Fruit fly (Drosophila melanogaster) whole organism, embryonic: ENCODE data around the gene Ero1L.

Experiments used
- Ada2b ChIP-seq: fragments of 200-800 bp; sonication (Bioruptor generic); IDR thresholded peaks from 2 replicates; pipeline ENCODE4 v1.3.6; 2022; ENCODE audit warnings: missing biosample characterization, missing genetic modification characterization
- Awh ChIP-seq: fragments of 200-800 bp; sonication (Bioruptor generic); IDR thresholded peaks from 2 replicates; pipeline ENCODE4, ENCODE4 v1.3.6; 2022; ENCODE audit warnings: missing biosample characterization, missing genetic modification characterization
- BEAF-32 ChIP-seq: fragments of 200-800 bp; sonication (Bioruptor generic); optimal IDR thresholded peaks from 3 replicates; lab custom pipeline; 2017; ENCODE audit warnings: missing biosample characterization, missing genetic modification characterization, mild to moderate bottlenecking, moderate library complexity, missing genetic modification reagents
- CG10147 ChIP-seq: fragments of 200-800 bp; sonication (Bioruptor generic); optimal IDR thresholded peaks from 2 replicates; lab custom pipeline; 2019; ENCODE audit warnings: missing biosample characterization, mild to moderate bottlenecking, missing genetic modification characterization, moderate library complexity
- CG10462 ChIP-seq: fragments of 200-800 bp; sonication (Bioruptor generic); optimal IDR thresholded peaks from 2 replicates; lab custom pipeline; 2016; ENCODE audit warnings: missing biosample characterization, missing genetic modification characterization
- CG10959 ChIP-seq: fragments of 200-800 bp; sonication (Bioruptor generic); IDR thresholded peaks from 2 replicates; pipeline ENCODE4 v1.3.6; 2022; ENCODE audit warnings: missing biosample characterization, missing genetic modification characterization
- CG11696 ChIP-seq: fragments of 200-800 bp; sonication (Bioruptor generic); IDR thresholded peaks from 2 replicates; pipeline ENCODE4 v1.3.6; 2022; ENCODE audit warnings: missing biosample characterization, missing genetic modification characterization
- CG12219 ChIP-seq: fragments of 200-800 bp; sonication (Bioruptor generic); optimal IDR thresholded peaks from 3 replicates; lab custom pipeline; 2018; ENCODE audit warnings: missing biosample characterization, mild to moderate bottlenecking, missing genetic modification characterization
- CG12299 ChIP-seq: fragments of 200-800 bp; sonication (Bioruptor generic); optimal IDR thresholded peaks from 2 replicates; lab custom pipeline; 2018; ENCODE audit warnings: missing biosample characterization, mild to moderate bottlenecking, missing genetic modification characterization
- CG14441 ChIP-seq: fragments of 200-800 bp; sonication (Bioruptor generic); IDR thresholded peaks from 2 replicates; pipeline ENCODE4 v1.3.6; 2022; ENCODE audit warnings: missing biosample characterization, missing genetic modification characterization
- CG15073 ChIP-seq: fragments of 200-800 bp; sonication (Bioruptor generic); optimal IDR thresholded peaks from 2 replicates; lab custom pipeline; 2016; ENCODE audit warnings: missing biosample characterization, missing genetic modification characterization
- CG15514 ChIP-seq: fragments of 200-800 bp; sonication (Bioruptor generic); optimal IDR thresholded peaks from 3 replicates; lab custom pipeline; 2017; ENCODE audit warnings: missing biosample characterization, missing genetic modification characterization, mild to moderate bottlenecking, moderate library complexity, missing genetic modification reagents
- CG1603 ChIP-seq: fragments of 200-800 bp; sonication (Bioruptor generic); optimal IDR thresholded peaks from 2 replicates; lab custom pipeline; 2019; ENCODE audit warnings: missing biosample characterization, mild to moderate bottlenecking, missing genetic modification characterization, moderate library complexity
- CG16813 ChIP-seq: fragments of 200-800 bp; sonication (Bioruptor generic); IDR thresholded peaks from 3 replicates; pipeline ENCODE4 v1.3.6; 2022; ENCODE audit warnings: missing biosample characterization, missing genetic modification characterization; ENCODE audit not compliant: partially characterized antibody
- CG1792 ChIP-seq: fragments of 200-800 bp; sonication (Bioruptor generic); optimal IDR thresholded peaks from 2 replicates; lab custom pipeline; 2016; ENCODE audit warnings: missing biosample characterization, missing genetic modification characterization
- CG4282 ChIP-seq: fragments of 200-800 bp; sonication (Bioruptor generic); optimal IDR thresholded peaks from 2 replicates; lab custom pipeline; 2016; ENCODE audit warnings: missing biosample characterization, missing genetic modification characterization
- CG4730 ChIP-seq: fragments of 200-800 bp; sonication (Bioruptor generic); IDR thresholded peaks from 2 replicates; pipeline ENCODE4 v1.3.6; 2022; ENCODE audit warnings: missing biosample characterization, missing genetic modification characterization
- CG6791 ChIP-seq: fragments of 200-800 bp; sonication (Bioruptor generic); IDR thresholded peaks from 3 replicates; pipeline ENCODE4 v1.3.6; 2022; ENCODE audit warnings: missing biosample characterization, missing genetic modification characterization; ENCODE audit not compliant: partially characterized antibody
- CG7745 ChIP-seq: fragments of 200-800 bp; sonication (Bioruptor generic); optimal IDR thresholded peaks from 2 replicates; lab custom pipeline; 2018; ENCODE audit warnings: missing biosample characterization, mild to moderate bottlenecking, missing genetic modification characterization, moderate library complexity
- CG7786 ChIP-seq: fragments of 200-800 bp; sonication (Bioruptor generic); optimal IDR thresholded peaks from 2 replicates; lab custom pipeline; 2016; ENCODE audit warnings: missing biosample characterization, missing genetic modification characterization
- CG8089 ChIP-seq: fragments of 200-800 bp; sonication (Bioruptor generic); optimal IDR thresholded peaks from 3 replicates; lab custom pipeline; 2016; ENCODE audit warnings: missing biosample characterization, missing genetic modification characterization
- CG8290 ChIP-seq, 3 experiments: fragments of 200-800 bp; sonication (Bioruptor generic); optimal IDR thresholded peaks; 2 replicates each; lab custom pipeline; 2016 to 2019; ENCODE audit warnings: missing biosample characterization in 3 of 3, missing genetic modification characterization in 3 of 3, mild to moderate bottlenecking in 2 of 3, moderate library complexity in 1 of 3
- CG8478 ChIP-seq: fragments of >200 bp; optimal IDR thresholded peaks from 2 replicates; lab custom pipeline; 2018
- CkIIα-i1 ChIP-seq: fragments of 200-800 bp; sonication (Bioruptor generic); IDR thresholded peaks from 2 replicates; pipeline ENCODE4 v1.3.6; 2022; ENCODE audit warnings: missing biosample characterization, missing genetic modification characterization
- Dek ChIP-seq: fragments of 200-800 bp; sonication (Bioruptor generic); optimal IDR thresholded peaks from 3 replicates; lab custom pipeline; 2019; ENCODE audit warnings: missing biosample characterization, mild to moderate bottlenecking, missing genetic modification characterization, moderate library complexity
- Doc3 ChIP-seq: fragments of 200-800 bp; sonication (Bioruptor generic); IDR thresholded peaks from 3 replicates; pipeline ENCODE4 v1.3.6; 2022; ENCODE audit warnings: missing biosample characterization, missing genetic modification characterization; ENCODE audit not compliant: partially characterized antibody
- Drgx ChIP-seq: fragments of 200-800 bp; sonication (Bioruptor generic); IDR thresholded peaks from 2 replicates; pipeline ENCODE4 v1.3.6; 2022; ENCODE audit warnings: missing biosample characterization, missing genetic modification characterization
- Gsc ChIP-seq: fragments of 200-800 bp; sonication (Bioruptor generic); IDR thresholded peaks from 2 replicates; pipeline ENCODE4 v1.3.6; 2022; ENCODE audit warnings: missing biosample characterization, missing genetic modification characterization
- MBD-R2 ChIP-seq: fragments of 200-800 bp; sonication (Bioruptor generic); IDR thresholded peaks from 2 replicates; pipeline ENCODE4 v1.3.6; 2022; ENCODE audit warnings: missing biosample characterization, missing genetic modification characterization
- Mad ChIP-seq: fragments of 200-800 bp; sonication (Bioruptor generic); optimal IDR thresholded peaks from 2 replicates; lab custom pipeline; 2016; ENCODE audit warnings: missing biosample characterization, missing genetic modification characterization
- Med ChIP-seq: fragments of 200-800 bp; sonication (Bioruptor generic); peaks from one replicate; lab custom pipeline; 2016; ENCODE audit warnings: missing biosample characterization, missing genetic modification characterization, mild to moderate bottlenecking, inconsistent platforms, moderate library complexity
- PHDP ChIP-seq: fragments of 200-800 bp; sonication (Bioruptor generic); optimal IDR thresholded peaks from 3 replicates; lab custom pipeline; 2018; ENCODE audit warnings: missing biosample characterization, mild to moderate bottlenecking, missing genetic modification characterization, moderate library complexity
- Ptx1 ChIP-seq: fragments of 200-800 bp; sonication (Bioruptor generic); IDR thresholded peaks from 2 replicates; pipeline ENCODE4 v1.3.6; 2022; ENCODE audit warnings: missing biosample characterization, missing genetic modification characterization
- ara ChIP-seq: fragments of 200-800 bp; sonication (Bioruptor generic); IDR thresholded peaks from 2 replicates; pipeline ENCODE4 v1.3.6; 2022; ENCODE audit warnings: missing biosample characterization, missing genetic modification characterization
- ase ChIP-seq: fragments of 200-800 bp; sonication (Bioruptor generic); IDR thresholded peaks from 3 replicates; pipeline ENCODE4 v1.3.6; 2022; ENCODE audit warnings: missing biosample characterization, missing genetic modification characterization
- ato ChIP-seq: fragments of 200-800 bp; sonication (Bioruptor generic); IDR thresholded peaks from 2 replicates; pipeline ENCODE4 v1.3.6; 2022; ENCODE audit warnings: missing biosample characterization, missing genetic modification characterization; ENCODE audit not compliant: partially characterized antibody
- cad ChIP-seq: fragments of >200 bp; optimal IDR thresholded peaks from 2 replicates; lab custom pipeline; 2017; ENCODE audit warnings: missing biosample characterization, missing genetic modification characterization
- cg ChIP-seq: fragments of 200-800 bp; sonication (Bioruptor generic); optimal IDR thresholded peaks from 3 replicates; lab custom pipeline; 2019; ENCODE audit warnings: missing biosample characterization, mild to moderate bottlenecking, missing genetic modification characterization, moderate library complexity
- chinmo ChIP-seq: fragments of 200-800 bp; sonication (Bioruptor generic); IDR thresholded peaks from 4 replicates; pipeline ENCODE4 v1.3.6; 2022; ENCODE audit warnings: missing biosample characterization, missing genetic modification characterization; ENCODE audit not compliant: partially characterized antibody
- chm ChIP-seq: fragments of 200-800 bp; sonication (Bioruptor generic); IDR thresholded peaks from 2 replicates; pipeline ENCODE4 v1.3.6; 2022; ENCODE audit warnings: missing biosample characterization, missing genetic modification characterization
- dan ChIP-seq: fragments of 200-800 bp; sonication (Bioruptor generic); IDR thresholded peaks from 2 replicates; pipeline ENCODE4 v1.3.6; 2022; ENCODE audit warnings: missing biosample characterization, missing genetic modification characterization
- disco-r ChIP-seq: fragments of 200-800 bp; sonication (Bioruptor generic); optimal IDR thresholded peaks from 2 replicates; lab custom pipeline; 2016; ENCODE audit warnings: missing biosample characterization, missing genetic modification characterization
- fd102C ChIP-seq: fragments of 200-800 bp; sonication (Bioruptor generic); optimal IDR thresholded peaks from 2 replicates; lab custom pipeline; 2018; ENCODE audit warnings: missing biosample characterization, mild to moderate bottlenecking, missing genetic modification characterization, moderate library complexity
- grau ChIP-seq: fragments of 200-800 bp; optimal IDR thresholded peaks from 3 replicates; lab custom pipeline; 2019; ENCODE audit warnings: missing biosample characterization, mild to moderate bottlenecking, missing genetic modification characterization, moderate library complexity
- gt ChIP-seq: fragments of 200-800 bp; sonication (Bioruptor generic); IDR thresholded peaks from 2 replicates; pipeline ENCODE4 v1.3.6; 2022; ENCODE audit warnings: missing biosample characterization, missing genetic modification characterization
- insv ChIP-seq, 2 experiments: fragments of 200-800 bp; sonication (Bioruptor generic); optimal IDR thresholded peaks; 3 replicates each; lab custom pipeline; 2016 to 2018; ENCODE audit warnings: missing biosample characterization in 2 of 2, missing genetic modification characterization in 2 of 2
- onecut ChIP-seq: fragments of 200-800 bp; sonication (Bioruptor generic); IDR thresholded peaks from 2 replicates; pipeline ENCODE4 v1.3.6; 2022; ENCODE audit warnings: missing biosample characterization, missing genetic modification characterization
- run ChIP-seq: fragments of 200-800 bp; sonication (Bioruptor generic); optimal IDR thresholded peaks from 3 replicates; lab custom pipeline; 2018; ENCODE audit warnings: missing biosample characterization, mild to moderate bottlenecking, missing genetic modification characterization
- so ChIP-seq: fragments of 200-800 bp; sonication (Bioruptor generic); IDR thresholded peaks from 3 replicates; pipeline ENCODE4 v1.3.6; 2022; ENCODE audit warnings: missing biosample characterization, missing genetic modification characterization
- vvl ChIP-seq: fragments of 200-800 bp; sonication (Bioruptor generic); IDR thresholded peaks from 2 replicates; pipeline ENCODE4 v1.3.6; 2022; ENCODE audit warnings: missing biosample characterization, missing genetic modification characterization
- wek ChIP-seq: fragments of 200-800 bp; sonication (Bioruptor generic); optimal IDR thresholded peaks from 3 replicates; lab custom pipeline; 2018; ENCODE audit warnings: missing biosample characterization, mild to moderate bottlenecking, missing genetic modification characterization, moderate library complexity
- z ChIP-seq: fragments of 200-800 bp; sonication (Bioruptor generic); IDR thresholded peaks from 3 replicates; pipeline ENCODE4 v1.3.6; 2022; ENCODE audit warnings: missing biosample characterization, missing genetic modification characterization
- zfh1 ChIP-seq: fragments of 200-800 bp; sonication (Bioruptor generic); IDR thresholded peaks from 3 replicates; pipeline ENCODE4 v1.3.6; 2022; ENCODE audit warnings: missing biosample characterization, missing genetic modification characterization

Ero1L gene

DNA sequence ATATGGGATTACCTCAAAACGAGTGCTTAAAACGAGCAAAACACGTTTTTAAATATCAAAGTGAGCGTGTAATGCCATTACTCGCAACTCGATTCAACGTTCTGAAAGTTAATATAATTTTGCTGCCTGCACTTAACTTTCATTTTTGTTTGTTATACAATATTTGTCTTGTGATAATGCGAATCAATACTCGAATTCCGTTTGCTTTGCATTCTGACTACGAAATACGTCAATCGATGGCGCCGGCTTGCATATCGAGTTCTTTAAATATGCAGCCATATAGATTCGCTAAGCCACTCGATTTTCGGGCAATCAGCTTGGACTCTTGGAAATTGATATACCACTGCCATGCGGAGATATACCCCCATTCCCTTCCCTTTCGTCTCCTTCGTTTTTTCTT, 50.5 kb downstream of the Ero1L start (continued):
- TF ChIP-seq ato (no peak), CG8478 (lab: Kevin White, UChicago) (no peak), cg (no peak), disco-r (no peak), run (no peak), CG1792 (GFP tag; lab: Kevin White, UChicago) (no peak), fd102C (GFP tag; lab: Kevin White, UChicago) (no peak), wek (peak; percentile 28), onecut (no peak), CG1603 (tag; lab: Kevin White, UChicago) (peak; percentile 38), BEAF-32 (no peak), Dek (tag; lab: Kevin White, UChicago) (no peak), insv (GFP tag; optimal IDR thresholded peaks at IDR 0.05; lab: Kevin White, UChicago) (no peak), CG15073 (GFP tag; lab: Kevin White, UChicago) (no peak), ase (GFP tag; lab: Robert Waterston, UW) (no peak), CG12219 (GFP tag; lab: Kevin White, UChicago) (no peak), Mad (GFP tag; lab: Kevin White, UChicago) (no peak), CG10147 (no peak), Med (GFP tag; lab: Kevin White, UChicago) (peak; percentile 37), Doc3 (GFP tag; lab: Robert Waterston, UW) (no peak), CG7745 (tag; lab: Kevin White, UChicago) (no peak), Ada2b (no peak), CG4282 (no peak), CG10959 (GFP tag; lab: Robert Waterston, UW) (no peak), CG12299 (tag; lab: Kevin White, UChicago) (no peak), MBD-R2 (GFP tag; lab: Robert Waterston, UW) (no peak), grau (no peak), CG4730 (GFP tag; lab: Robert Waterston, UW) (no peak), chm (GFP tag; lab: Robert Waterston, UW) (no peak), Ptx1 (GFP tag; lab: Robert Waterston, UW) (no peak), gt (no peak), CG7786 (GFP tag; lab: Kevin White, UChicago) (no peak), cad (GFP tag; lab: Kevin White, UChicago) (no peak), zfh1 (no peak), CG15514 (GFP tag; lab: Kevin White, UChicago) (no peak), CG11696 (no peak), CkIIα-i1 (no peak)

DNA sequence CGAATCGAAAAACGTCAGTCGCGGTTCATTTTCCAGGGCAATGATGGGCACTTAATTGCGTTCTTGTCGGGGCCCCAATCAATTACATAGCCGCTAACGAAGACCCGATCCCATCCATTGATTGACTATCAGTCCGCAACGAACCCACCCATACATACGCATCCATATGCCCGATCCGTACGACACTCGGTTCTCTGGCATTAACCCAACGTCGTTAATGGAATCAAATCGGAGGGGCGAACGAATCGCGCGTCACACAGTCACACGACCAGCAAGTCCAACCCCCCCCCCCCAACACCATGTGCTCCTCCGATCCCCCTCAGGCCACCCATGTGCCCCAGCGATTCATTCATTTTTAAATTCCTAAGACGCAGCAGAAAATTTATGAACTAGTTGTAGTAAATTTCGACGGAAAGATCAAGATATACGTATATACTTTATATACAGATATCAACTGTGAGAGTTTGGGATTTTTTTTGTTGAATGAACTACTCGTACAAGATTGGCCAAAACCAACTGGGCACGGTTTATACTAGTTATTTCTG, 51.1 kb downstream of the Ero1L start:
- 0 out of 3 replicates have a peak, but pooled peaks have one; percentile 28 for TF ChIP-seq z
- no peak for TF ChIP-seq CG10462 (GFP tag; lab: Kevin White, UChicago)
- no peak for TF ChIP-seq ara (GFP tag; lab: Robert Waterston, UW)
- 0 out of 3 replicates have a peak, but pooled peaks have one; percentile 33 for TF ChIP-seq CG6791 (GFP tag; lab: Robert Waterston, UW)
- TF ChIP-seq Drgx (GFP tag; lab: Robert Waterston, UW) = peak; percentile 38; the same call in 1 of the 2 replicates
- TF ChIP-seq so (GFP tag; lab: Robert Waterston, UW) = 0 out of 3 replicates have a peak, but pooled peaks have one; percentile 41
- TF ChIP-seq Gsc (GFP tag; lab: Robert Waterston, UW) = no peak
- TF ChIP-seq Awh (GFP tag; lab: Robert Waterston, UW) = peak; percentile 65; the same call in 1 of the 2 replicates
- TF ChIP-seq dan (GFP tag; lab: Robert Waterston, UW) = no peak
- no peak for TF ChIP-seq CG8089 (GFP tag; lab: Kevin White, UChicago)
- peak; percentile 37; the same call in 1 of the 2 replicates for TF ChIP-seq CG14441 (GFP tag; lab: Robert Waterston, UW)
- peak; percentile 42; the same call in 1 of the 2 replicates for TF ChIP-seq vvl (GFP tag; lab: Robert Waterston, UW)
- TF ChIP-seq PHDP = peak; percentile 29
- no peak for TF ChIP-seq CG8290 (GFP tag; optimal IDR thresholded peaks at IDR 0.05; lab: Kevin White, UChicago)
- TF ChIP-seq CG8290 (tag; optimal IDR thresholded peaks at IDR 0.05; lab: Kevin White, UChicago) = peak in 1 of 2 experiments; percentile 86
- no peak for TF ChIP-seq CG16813 (GFP tag; lab: Robert Waterston, UW)
- peak; percentile 96 for TF ChIP-seq chinmo (GFP tag; lab: Robert Waterston, UW)
